Worm (Caenorhabditis elegans) whole organism, young adult: Measurements from ENCODE around the gene C49H3.16.

Source experiments
- B0019.2 ChIP-seq: fragments of 200-800 bp; sonication (Bioruptor generic); conservative IDR thresholded peaks from 2 replicates; pipeline ENCODE4 v1.3.6; 2022; ENCODE audit warnings: missing genetic modification reagents, missing genetic modification characterization, missing compliant biosample characterization
- K11D2.4 ChIP-seq: fragments of 200-800 bp; sonication (Bioruptor generic); IDR thresholded peaks from 2 replicates; pipeline ENCODE4 v1.3.6; 2022; ENCODE audit warnings: missing genetic modification reagents, missing genetic modification characterization, missing compliant biosample characterization
- Y95B8A.8 ChIP-seq: fragments of 200-800 bp; sonication (Bioruptor generic); IDR thresholded peaks from 2 replicates; pipeline ENCODE4 v1.3.6; 2022; ENCODE audit warnings: missing genetic modification reagents, missing genetic modification characterization, missing compliant biosample characterization
- ama-1 ChIP-seq, 3 experiments: fragments of 150-350 bp in 1 of 3; sonication (generic microtip) in 2 of 3; optimal IDR thresholded peaks; 2 replicates each; lab custom pipeline; 2014 to 2018; ENCODE audit warnings: missing biosample characterization in 2 of 3, missing genetic modification characterization in 2 of 3, missing genetic modification reagents in 2 of 3
- dpl-1 ChIP-seq: fragments of 150-350 bp; optimal IDR thresholded peaks from 2 replicates; lab custom pipeline; 2014; ENCODE audit warnings: missing biosample characterization, missing genetic modification reagents, missing genetic modification characterization
- hlh-12 ChIP-seq: sonication (generic microtip); optimal IDR thresholded peaks from 2 replicates; lab custom pipeline; 2016; ENCODE audit warnings: missing genetic modification characterization, missing compliant biosample characterization
- rcor-1 ChIP-seq: fragments of 200-800 bp; sonication (Bioruptor generic); IDR thresholded peaks from 2 replicates; pipeline ENCODE4 v1.3.6; 2022; ENCODE audit warnings: missing genetic modification reagents, missing genetic modification characterization, missing compliant biosample characterization

DNA sequence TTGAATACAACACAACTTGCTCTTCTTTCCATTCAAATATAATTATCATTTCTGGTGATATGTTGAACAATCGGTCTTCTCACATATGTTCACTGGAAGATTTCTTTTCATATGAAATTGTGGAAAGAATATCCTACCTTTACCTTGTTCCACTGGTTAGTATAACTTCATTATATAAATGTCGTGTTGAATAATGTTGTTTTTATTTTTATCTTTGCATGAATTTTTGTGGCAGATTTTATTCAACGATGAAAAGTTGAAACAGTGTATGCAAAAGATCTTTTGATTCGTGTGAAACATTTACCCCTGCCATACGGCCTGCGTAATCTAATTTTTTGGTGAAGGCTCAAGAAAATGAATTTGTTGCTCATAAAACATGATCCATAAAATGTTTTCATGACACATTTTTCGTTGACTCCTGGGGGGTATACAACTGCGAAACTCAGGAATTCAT is 41.7 kb downstream of the C49H3.16 start:
- TF ChIP-seq K11D2.4 (GFP tag; lab: Robert Waterston, UW) = no peak
- no peak for TF ChIP-seq ama-1 (optimal IDR thresholded peaks at IDR 0.05; lab: Kevin White, UChicago)
- TF ChIP-seq ama-1 (GFP tag; optimal IDR thresholded peaks at IDR 0.05; lab: Kevin White, UChicago) = no peak
- TF ChIP-seq dpl-1 (GFP tag; lab: Kevin White, UChicago) = no peak
- 0 out of 2 replicates have a peak, but pooled peaks have one; percentile 11 for TF ChIP-seq rcor-1
- no peak for TF ChIP-seq B0019.2 (GFP tag; lab: Robert Waterston, UW)
- no peak for TF ChIP-seq hlh-12 (tag; lab: Kevin White, UChicago)
- no peak for TF ChIP-seq Y95B8A.8 (GFP tag; lab: Robert Waterston, UW)
